Worm (Caenorhabditis elegans): ENCODE measurements around the gene T27F7.12.

- TF ChIP-seq dao-5 (tag; optimal IDR thresholded peaks at IDR 0.05) (no peak), him-1 (tag; optimal IDR thresholded peaks at IDR 0.05) (no peak), W03F9.2 (tag; optimal IDR thresholded peaks at IDR 0.05) (no peak)
Measured at ce11 chrII:5016144-5016543, 26.2 kb downstream of the T27F7.12 start.

Data from whole organism, L4/young adult.